Fruit fly (Drosophila melanogaster) whole organism, embryonic: ENCODE measurements around the gene CG9426.

Experiments
- Aef1 ChIP-seq: fragments of 200-800 bp; sonication (Bioruptor generic); IDR thresholded peaks from 3 replicates; pipeline ENCODE4 v1.3.6; 2022; ENCODE audit warnings: missing biosample characterization, missing genetic modification characterization
- CG10147 ChIP-seq: fragments of 200-800 bp; sonication (Bioruptor generic); optimal IDR thresholded peaks from 2 replicates; lab custom pipeline; 2019; ENCODE audit warnings: missing biosample characterization, mild to moderate bottlenecking, missing genetic modification characterization, moderate library complexity
- CG11247 ChIP-seq: fragments of 200-800 bp; sonication (Bioruptor generic); IDR thresholded peaks from 2 replicates; pipeline ENCODE4 v1.3.6; 2022; ENCODE audit warnings: missing biosample characterization, missing genetic modification characterization
- CG11560 ChIP-seq: fragments of 200-800 bp; sonication (Bioruptor generic); IDR thresholded peaks from 3 replicates; pipeline ENCODE4 v1.3.6; 2022; ENCODE audit warnings: missing biosample characterization, missing genetic modification characterization
- CG12071 ChIP-seq: fragments of 200-800 bp; sonication (Bioruptor generic); optimal IDR thresholded peaks from 3 replicates; lab custom pipeline; 2018; ENCODE audit warnings: missing biosample characterization, mild to moderate bottlenecking, missing genetic modification characterization
- CG12299 ChIP-seq: fragments of 200-800 bp; sonication (Bioruptor generic); optimal IDR thresholded peaks from 2 replicates; lab custom pipeline; 2018; ENCODE audit warnings: missing biosample characterization, mild to moderate bottlenecking, missing genetic modification characterization
- CG12659 ChIP-seq: fragments of 200-800 bp; sonication (Bioruptor generic); optimal IDR thresholded peaks from 3 replicates; lab custom pipeline; 2017; ENCODE audit warnings: mild to moderate bottlenecking, missing biosample characterization, missing genetic modification reagents, missing genetic modification characterization
- CG12942 ChIP-seq: fragments of 200-800 bp; sonication (Bioruptor generic); optimal IDR thresholded peaks from 3 replicates; lab custom pipeline; 2016; ENCODE audit warnings: missing biosample characterization, missing genetic modification characterization
- CG14860 ChIP-seq: fragments of 200-800 bp; sonication (Bioruptor generic); IDR thresholded peaks from 3 replicates; pipeline ENCODE4 v1.3.6; 2022; ENCODE audit warnings: missing biosample characterization, missing genetic modification characterization; ENCODE audit not compliant: partially characterized antibody
- CG15011 ChIP-seq: fragments of 200-800 bp; sonication (Bioruptor generic); optimal IDR thresholded peaks from 3 replicates; lab custom pipeline; 2018; ENCODE audit warnings: missing biosample characterization, mild to moderate bottlenecking, missing genetic modification characterization
- CG17802 ChIP-seq: fragments of 200-800 bp; sonication (Bioruptor generic); optimal IDR thresholded peaks from 2 replicates; lab custom pipeline; 2018; ENCODE audit warnings: missing biosample characterization, mild to moderate bottlenecking, missing genetic modification characterization, moderate library complexity
- CG18011 ChIP-seq: fragments of 200-800 bp; sonication (Bioruptor generic); optimal IDR thresholded peaks from 2 replicates; lab custom pipeline; 2017; ENCODE audit warnings: missing biosample characterization, missing genetic modification characterization, mild to moderate bottlenecking, moderate library complexity, missing genotype
- CG33557 ChIP-seq: fragments of 200-800 bp; sonication (Bioruptor generic); optimal IDR thresholded peaks from 2 replicates; lab custom pipeline; 2019; ENCODE audit warnings: missing biosample characterization, mild to moderate bottlenecking, missing genetic modification characterization, moderate library complexity
- CG3995 ChIP-seq: fragments of 200-800 bp; sonication (Bioruptor generic); optimal IDR thresholded peaks from 3 replicates; lab custom pipeline; 2016; ENCODE audit warnings: missing biosample characterization, missing genetic modification characterization
- CG4707 ChIP-seq: fragments of 200-800 bp; sonication (Bioruptor generic); optimal IDR thresholded peaks from 2 replicates; lab custom pipeline; 2018; ENCODE audit warnings: missing biosample characterization, mild to moderate bottlenecking, missing genetic modification characterization, moderate library complexity
- CG4730 ChIP-seq: fragments of 200-800 bp; sonication (Bioruptor generic); IDR thresholded peaks from 2 replicates; pipeline ENCODE4 v1.3.6; 2022; ENCODE audit warnings: missing biosample characterization, missing genetic modification characterization
- CG6689 ChIP-seq: fragments of 200-800 bp; sonication (Bioruptor generic); IDR thresholded peaks from 2 replicates; pipeline ENCODE4 v1.3.6; 2022; ENCODE audit warnings: missing biosample characterization, missing genetic modification characterization
- CG7556 ChIP-seq: fragments of 200-800 bp; sonication (Bioruptor generic); optimal IDR thresholded peaks from 2 replicates; lab custom pipeline; 2017; ENCODE audit warnings: missing biosample characterization, mild to moderate bottlenecking, missing genetic modification characterization
- CG8924 ChIP-seq: fragments of 200-800 bp; optimal IDR thresholded peaks from 3 replicates; lab custom pipeline; 2019; ENCODE audit warnings: missing biosample characterization, mild to moderate bottlenecking, missing genetic modification characterization, moderate library complexity
- CG8944 ChIP-seq: fragments of 200-800 bp; sonication (Bioruptor generic); optimal IDR thresholded peaks from 3 replicates; lab custom pipeline; 2016; ENCODE audit warnings: missing biosample characterization, missing genetic modification characterization
- Dek ChIP-seq: fragments of 200-800 bp; sonication (Bioruptor generic); optimal IDR thresholded peaks from 3 replicates; lab custom pipeline; 2019; ENCODE audit warnings: missing biosample characterization, mild to moderate bottlenecking, missing genetic modification characterization, moderate library complexity
- Dip3 ChIP-seq: fragments of 200-800 bp; sonication (Bioruptor generic); optimal IDR thresholded peaks from 3 replicates; lab custom pipeline; 2016; ENCODE audit warnings: missing biosample characterization, missing genetic modification characterization
- HLHmδ ChIP-seq: fragments of 200-800 bp; sonication (Bioruptor generic); optimal IDR thresholded peaks from 2 replicates; lab custom pipeline; 2018; ENCODE audit warnings: missing biosample characterization, mild to moderate bottlenecking, missing genetic modification characterization, moderate library complexity
- Hr51 ChIP-seq, 2 experiments: fragments of 200-800 bp; sonication (Bioruptor generic); optimal IDR thresholded peaks; 2 replicates in 1 of 2; 3 replicates in 1 of 2; lab custom pipeline; 2016 to 2018; ENCODE audit warnings: missing biosample characterization in 2 of 2, missing genetic modification characterization in 2 of 2, mild to moderate bottlenecking in 1 of 2, moderate library complexity in 1 of 2
- NFAT ChIP-seq: fragments of 200-800 bp; sonication (Bioruptor generic); IDR thresholded peaks from 2 replicates; pipeline ENCODE4 v1.3.6; 2022; ENCODE audit warnings: missing biosample characterization, missing genetic modification characterization
- Nf-YB ChIP-seq: fragments of 200-800 bp; sonication (Bioruptor generic); optimal IDR thresholded peaks from 3 replicates; lab custom pipeline; 2019; ENCODE audit warnings: missing biosample characterization, mild to moderate bottlenecking, missing genetic modification characterization, moderate library complexity
- Oaz ChIP-seq: fragments of 200-800 bp; sonication (Bioruptor generic); IDR thresholded peaks from 2 replicates; pipeline ENCODE4 v1.3.6; 2022; ENCODE audit warnings: missing biosample characterization, missing genetic modification characterization
- Ptx1 ChIP-seq: fragments of 200-800 bp; sonication (Bioruptor generic); IDR thresholded peaks from 2 replicates; pipeline ENCODE4 v1.3.6; 2022; ENCODE audit warnings: missing biosample characterization, missing genetic modification characterization
- Sry-δ ChIP-seq: fragments of 200-800 bp; sonication (Bioruptor generic); optimal IDR thresholded peaks from 2 replicates; lab custom pipeline; 2016; ENCODE audit warnings: missing biosample characterization, missing genetic modification characterization
- Vsx1 ChIP-seq: fragments of 200-800 bp; sonication (Bioruptor generic); optimal IDR thresholded peaks from 2 replicates; lab custom pipeline; 2017; ENCODE audit warnings: missing biosample characterization, mild to moderate bottlenecking, missing genetic modification characterization, missing genetic modification reagents
- ab ChIP-seq: fragments of 200-800 bp; sonication (Bioruptor generic); optimal IDR thresholded peaks from 2 replicates; lab custom pipeline; 2016; ENCODE audit warnings: missing biosample characterization, missing genetic modification characterization
- al ChIP-seq: fragments of 200-800 bp; sonication (Bioruptor generic); IDR thresholded peaks from 2 replicates; pipeline ENCODE4 v1.3.6; 2022; ENCODE audit warnings: missing biosample characterization, missing genetic modification characterization
- aop ChIP-seq: fragments of 200-800 bp; sonication (Bioruptor generic); IDR thresholded peaks from 2 replicates; pipeline ENCODE4 v1.3.6; 2022; ENCODE audit warnings: missing biosample characterization, missing genetic modification characterization
- ap ChIP-seq: fragments of 200-800 bp; sonication (Bioruptor generic); IDR thresholded peaks from 2 replicates; pipeline ENCODE4 v1.3.6; 2022; ENCODE audit warnings: missing biosample characterization, missing genetic modification characterization
- az2 ChIP-seq: fragments of 200-800 bp; sonication (Bioruptor generic); optimal IDR thresholded peaks from 3 replicates; lab custom pipeline; 2016; ENCODE audit warnings: missing biosample characterization, missing genetic modification characterization
- chinmo ChIP-seq: fragments of 200-800 bp; sonication (Bioruptor generic); IDR thresholded peaks from 4 replicates; pipeline ENCODE4 v1.3.6; 2022; ENCODE audit warnings: missing biosample characterization, missing genetic modification characterization; ENCODE audit not compliant: partially characterized antibody
- crp ChIP-seq, 2 experiments: fragments of 200-800 bp; sonication (Bioruptor generic); optimal IDR thresholded peaks; 2 replicates in 1 of 2; 3 replicates in 1 of 2; lab custom pipeline; 2017; ENCODE audit warnings: missing biosample characterization in 2 of 2, missing genetic modification characterization in 2 of 2, mild to moderate bottlenecking in 1 of 2, moderate library complexity in 1 of 2
- esg ChIP-seq: fragments of 200-800 bp; sonication (Bioruptor generic); conservative IDR thresholded peaks from 2 replicates; pipeline ENCODE4 v1.3.6; 2022; ENCODE audit warnings: missing biosample characterization, missing genetic modification characterization
- gcm2 ChIP-seq: fragments of 200-800 bp; sonication (Bioruptor generic); optimal IDR thresholded peaks from 2 replicates; lab custom pipeline; 2016; ENCODE audit warnings: missing biosample characterization, missing genetic modification characterization
- hth ChIP-seq: fragments of >200 bp; optimal IDR thresholded peaks from 2 replicates; lab custom pipeline; 2017; ENCODE audit warnings: inconsistent platforms
- inv ChIP-seq: fragments of 200-800 bp; sonication (Bioruptor generic); IDR thresholded peaks from 2 replicates; pipeline ENCODE4 v1.3.6; 2022; ENCODE audit warnings: missing biosample characterization, missing genetic modification characterization; ENCODE audit not compliant: partially characterized antibody
- lbe ChIP-seq: fragments of 200-800 bp; sonication (Bioruptor generic); optimal IDR thresholded peaks from 2 replicates; lab custom pipeline; 2016; ENCODE audit warnings: missing biosample characterization, mild to moderate bottlenecking, missing genetic modification characterization
- lmd ChIP-seq: fragments of 200-800 bp; sonication (Bioruptor generic); IDR thresholded peaks from 2 replicates; pipeline ENCODE4 v1.3.6; 2022; ENCODE audit warnings: missing biosample characterization, missing genetic modification characterization
- maf-S ChIP-seq: fragments of 200-800 bp; sonication (Bioruptor generic); optimal IDR thresholded peaks from 2 replicates; lab custom pipeline; 2016; ENCODE audit warnings: missing biosample characterization, missing genetic modification characterization
- pho ChIP-seq: fragments of 200-800 bp; sonication (Bioruptor generic); optimal IDR thresholded peaks from 2 replicates; lab custom pipeline; 2016; ENCODE audit warnings: missing biosample characterization, missing genetic modification characterization
- rib ChIP-seq: fragments of 200-800 bp; sonication (Bioruptor generic); IDR thresholded peaks from 2 replicates; pipeline ENCODE4 v1.3.6; 2022; ENCODE audit warnings: missing biosample characterization, missing genetic modification characterization
- row ChIP-seq: fragments of 200-800 bp; sonication (Bioruptor generic); IDR thresholded peaks from 3 replicates; pipeline ENCODE4 v1.3.6; 2022; ENCODE audit warnings: missing biosample characterization, missing genetic modification characterization
- sr ChIP-seq: fragments of 200-800 bp; sonication (Bioruptor generic); IDR thresholded peaks from 3 replicates; pipeline ENCODE4 v1.3.6; 2022; ENCODE audit warnings: missing biosample characterization, missing genetic modification characterization
- tx ChIP-seq: fragments of 200-800 bp; sonication (Bioruptor generic); optimal IDR thresholded peaks from 2 replicates; lab custom pipeline; 2016; ENCODE audit warnings: missing biosample characterization, missing genetic modification characterization
- unc-4 ChIP-seq: fragments of 200-800 bp; sonication (Bioruptor generic); IDR thresholded peaks from 2 replicates; pipeline ENCODE4 v1.3.6; 2022; ENCODE audit warnings: missing biosample characterization, missing genetic modification characterization; ENCODE audit not compliant: partially characterized antibody
- zen ChIP-seq: fragments of 200-800 bp; sonication (Bioruptor generic); optimal IDR thresholded peaks from 3 replicates; lab custom pipeline; 2018; ENCODE audit warnings: missing biosample characterization, mild to moderate bottlenecking, missing genetic modification characterization, moderate library complexity

Gene CG9426

dm6 chr2L:13222225-13222648, 2.5 kb upstream of the CG9426 start, which contains the start of the genes Ski6 and CG16812 (continued):
- TF ChIP-seq CG8924 (tag; lab: Kevin White, UChicago) = peak; percentile 86
- no peak for TF ChIP-seq tx (GFP tag; lab: Kevin White, UChicago)
- no peak for TF ChIP-seq Oaz (GFP tag; lab: Robert Waterston, UW)
- peak; percentile 48; the same call in 1 of the 2 replicates for TF ChIP-seq NFAT (GFP tag; lab: Robert Waterston, UW)
- TF ChIP-seq CG18011 (GFP tag; lab: Kevin White, UChicago) = no peak
- peak; percentile 41 for TF ChIP-seq CG33557 (GFP tag; lab: Kevin White, UChicago)
- peak; percentile 61 for TF ChIP-seq unc-4 (GFP tag; lab: Robert Waterston, UW)
- TF ChIP-seq pho (GFP tag; lab: Kevin White, UChicago) = peak; percentile 50
- no peak for TF ChIP-seq CG14860 (GFP tag; lab: Robert Waterston, UW)
- TF ChIP-seq CG12659 (GFP tag; lab: Kevin White, UChicago) = peak; percentile 82
- no peak for TF ChIP-seq CG4707 (GFP tag; lab: Kevin White, UChicago)
- TF ChIP-seq CG3995 (GFP tag; lab: Kevin White, UChicago) = no peak
- no peak for TF ChIP-seq rib (GFP tag; lab: Robert Waterston, UW)
- TF ChIP-seq Ptx1 (GFP tag; lab: Robert Waterston, UW) = peak; percentile 77
- no peak for TF ChIP-seq ab
- TF ChIP-seq Dip3 (GFP tag; lab: Kevin White, UChicago) = peak; percentile 30
- TF ChIP-seq chinmo (GFP tag; lab: Robert Waterston, UW) = no peak
- no peak for TF ChIP-seq CG11560
- TF ChIP-seq Vsx1 (GFP tag; lab: Kevin White, UChicago) = no peak
- TF ChIP-seq CG12942 (GFP tag; lab: Kevin White, UChicago) = peak; percentile 60
- peak; percentile 24; the same call in 2 of the 3 replicates for TF ChIP-seq Aef1 (GFP tag; lab: Robert Waterston, UW)
- no peak for TF ChIP-seq lbe
- TF ChIP-seq CG12299 (tag; lab: Kevin White, UChicago) = peak; percentile 65
- TF ChIP-seq Sry-δ (GFP tag; lab: Kevin White, UChicago) = peak; percentile 42
- no peak for TF ChIP-seq CG15011 (GFP tag; lab: Kevin White, UChicago)
- no peak for TF ChIP-seq aop (GFP tag; lab: Robert Waterston, UW)
- no peak for TF ChIP-seq CG10147 (GFP tag; lab: Kevin White, UChicago)
- TF ChIP-seq Dek (tag; lab: Kevin White, UChicago) = peak; percentile 70
- TF ChIP-seq HLHmδ (GFP tag; lab: Kevin White, UChicago) = no peak
- peak; percentile 83 for TF ChIP-seq zen
- TF ChIP-seq Nf-YB (GFP tag; lab: Kevin White, UChicago) = peak; percentile 47
- TF ChIP-seq CG7556 = peak; percentile 65
- no peak for TF ChIP-seq inv
- TF ChIP-seq hth (lab: Kevin White, UChicago) = no peak
- no peak for TF ChIP-seq CG17802 (tag; lab: Kevin White, UChicago)
- TF ChIP-seq lmd (GFP tag; lab: Robert Waterston, UW) = no peak
- TF ChIP-seq maf-S (GFP tag; lab: Kevin White, UChicago) = no peak
- TF ChIP-seq az2 (GFP tag; lab: Kevin White, UChicago) = peak; percentile 71
- TF ChIP-seq gcm2 (GFP tag; lab: Kevin White, UChicago) = no peak
- TF ChIP-seq CG11247 = peak; percentile 52; the same call in 1 of the 2 replicates
- peak; percentile 68 for TF ChIP-seq CG6689 (GFP tag; lab: Robert Waterston, UW)
- peak; percentile 43 for TF ChIP-seq esg
- TF ChIP-seq ap (GFP tag; lab: Robert Waterston, UW) = no peak
- TF ChIP-seq CG12071 (GFP tag; lab: Kevin White, UChicago) = no peak
- no peak for TF ChIP-seq sr (GFP tag; lab: Robert Waterston, UW)
- TF ChIP-seq crp (GFP tag; optimal IDR thresholded peaks at IDR 0.05; lab: Kevin White, UChicago) = peak in 1 of 2 experiments; percentile 62
- no peak for TF ChIP-seq Hr51 (GFP tag; optimal IDR thresholded peaks at IDR 0.05; lab: Kevin White, UChicago)
- peak; percentile 58 for TF ChIP-seq al (GFP tag; lab: Robert Waterston, UW)
- no peak for TF ChIP-seq CG8944
- TF ChIP-seq CG4730 (GFP tag; lab: Robert Waterston, UW) = no peak
- peak; percentile 78 for TF ChIP-seq row
